Worm (Caenorhabditis elegans) whole organism, young adult: ENCODE measurements around the gene T19D12.10.

Experiments
- B0336.3 ChIP-seq: fragments of 200-800 bp; sonication (Bioruptor generic); IDR thresholded peaks from 2 replicates; pipeline ENCODE4 v1.3.6; 2022; ENCODE audit warnings: missing genetic modification characterization, missing compliant biosample characterization
- ceh-40 ChIP-seq: fragments of 200-800 bp; sonication (Bioruptor generic); IDR thresholded peaks from 2 replicates; pipeline ENCODE4 v1.3.6; 2022; ENCODE audit warnings: missing genetic modification characterization, missing compliant biosample characterization
- him-1 ChIP-seq: sonication (generic microtip); optimal IDR thresholded peaks from 2 replicates; lab custom pipeline; 2016; ENCODE audit warnings: missing genotype, missing genetic modification reagents, missing genetic modification characterization, missing compliant biosample characterization
- hlh-26 ChIP-seq: fragments of 200-800 bp; sonication (Bioruptor generic); conservative IDR thresholded peaks from 2 replicates; pipeline ENCODE4 v1.3.6; 2022; ENCODE audit warnings: missing genetic modification reagents, missing genetic modification characterization, missing compliant biosample characterization
- let-526 ChIP-seq: fragments of 200-800 bp; sonication (Bioruptor generic); IDR thresholded peaks from 2 replicates; pipeline ENCODE4 v1.3.6; 2022; ENCODE audit warnings: missing genetic modification reagents, missing genetic modification characterization, missing compliant biosample characterization
- lin-40 ChIP-seq: sonication (generic microtip); optimal IDR thresholded peaks from 2 replicates; lab custom pipeline; 2016; ENCODE audit warnings: missing genetic modification characterization, mild to moderate bottlenecking, missing compliant biosample characterization, missing genotype, missing genetic modification reagents
- somi-1 ChIP-seq: fragments of 200-800 bp; sonication (Bioruptor generic); optimal IDR thresholded peaks from 2 replicates; lab custom pipeline; 2018; ENCODE audit warnings: mild to moderate bottlenecking, missing genetic modification characterization, missing compliant biosample characterization

ce11 chrII:6707496-6708260 is 49.0 kb upstream of the T19D12.10 start:
- peak; percentile 21 for TF ChIP-seq somi-1 (GFP tag; lab: Kevin White, UChicago)
- no peak for TF ChIP-seq hlh-26
- TF ChIP-seq him-1 (tag; lab: Kevin White, UChicago): no peak
- no peak for TF ChIP-seq let-526 (GFP tag; lab: Robert Waterston, UW)
- TF ChIP-seq lin-40: no peak
- no peak for TF ChIP-seq ceh-40 (GFP tag; lab: Robert Waterston, UW)
- no peak for TF ChIP-seq B0336.3 (GFP tag; lab: Robert Waterston, UW)
